Fruit fly (Drosophila melanogaster) whole organism, wandering third instar larva: ENCODE measurements around the gene CG13894.

ENCODE experiments used
- Abd-B ChIP-seq: fragments of >200 bp; optimal IDR thresholded peaks from 2 replicates; lab custom pipeline; 2017; ENCODE audit warnings: missing biosample characterization, missing genetic modification characterization
- CG32264 ChIP-seq: fragments of 200-800 bp; sonication (Bioruptor generic); optimal IDR thresholded peaks from 2 replicates; lab custom pipeline; 2016; ENCODE audit warnings: missing biosample characterization, missing genetic modification characterization
- CG9705 ChIP-seq: fragments of 200-800 bp; sonication (Bioruptor generic); optimal IDR thresholded peaks from 2 replicates; lab custom pipeline; 2018; ENCODE audit warnings: missing biosample characterization, mild to moderate bottlenecking, missing genetic modification characterization
- CrebA ChIP-seq: fragments of 200-800 bp; sonication (Bioruptor generic); optimal IDR thresholded peaks from 2 replicates; lab custom pipeline; 2016; ENCODE audit warnings: missing biosample characterization, mild to moderate bottlenecking, missing genetic modification characterization, borderline replicate concordance
- Dfd ChIP-seq: fragments of >200 bp; optimal IDR thresholded peaks from 2 replicates; lab custom pipeline; 2017; ENCODE audit warnings: missing biosample characterization, missing genetic modification characterization
- HLH106 ChIP-seq: fragments of 200-800 bp; optimal IDR thresholded peaks from 3 replicates; lab custom pipeline; 2019; ENCODE audit warnings: missing biosample characterization, mild to moderate bottlenecking, missing genetic modification characterization, moderate library complexity
- Hnf4 ChIP-seq: fragments of 200-800 bp; sonication (Bioruptor generic); optimal IDR thresholded peaks from 2 replicates; lab custom pipeline; 2016; ENCODE audit warnings: missing biosample characterization, mild to moderate bottlenecking, missing genetic modification characterization
- Jra ChIP-seq: sonication (Bioruptor generic); optimal IDR thresholded peaks from 2 replicates; lab custom pipeline; 2016; ENCODE audit warnings: missing biosample characterization, missing genetic modification characterization
- OdsH ChIP-seq: fragments of 200-800 bp; sonication (Bioruptor generic); optimal IDR thresholded peaks from 2 replicates; lab custom pipeline; 2016; ENCODE audit warnings: missing biosample characterization, mild to moderate bottlenecking, missing genetic modification characterization
- Sp1 ChIP-seq: fragments of 200-800 bp; sonication (Bioruptor generic); optimal IDR thresholded peaks from 3 replicates; lab custom pipeline; 2019; ENCODE audit warnings: missing biosample characterization, mild to moderate bottlenecking, missing genetic modification characterization, moderate library complexity
- Vsx2 ChIP-seq: fragments of 200-300, 225-300 bp; sonication (Bioruptor generic); optimal IDR thresholded peaks from 2 replicates; lab custom pipeline; 2018; ENCODE audit warnings: missing biosample characterization, missing genetic modification characterization; ENCODE audit not compliant: partially characterized antibody
- br ChIP-seq: fragments of 200-800 bp; sonication (Bioruptor generic); optimal IDR thresholded peaks from 2 replicates; lab custom pipeline; 2016; ENCODE audit warnings: missing biosample characterization, missing genetic modification characterization
- dl ChIP-seq, 2 experiments: fragments of 175-275, 200-275 bp in 1 of 2; fragments of 200-275 bp in 1 of 2; sonication (Bioruptor generic); optimal IDR thresholded peaks; lab custom pipeline; 2018; ENCODE audit warnings: mild to moderate bottlenecking in 2 of 2, missing biosample characterization in 2 of 2, missing genetic modification characterization in 2 of 2, moderate library complexity in 2 of 2; ENCODE audit not compliant: partially characterized antibody in 2 of 2, insufficient read depth in 1 of 2
- dmrt93B ChIP-seq: fragments of 200-800 bp; sonication (Bioruptor generic); optimal IDR thresholded peaks from 2 replicates; lab custom pipeline; 2018; ENCODE audit warnings: missing biosample characterization, mild to moderate bottlenecking, missing genetic modification characterization
- ey ChIP-seq: fragments of 200-800 bp; sonication (Bioruptor generic); optimal IDR thresholded peaks from 2 replicates; lab custom pipeline; 2016; ENCODE audit warnings: missing biosample characterization, missing genetic modification characterization
- foxo ChIP-seq, 2 experiments: fragments of 200-800 bp; sonication (Bioruptor generic); optimal IDR thresholded peaks; 2 replicates in 1 of 2; 3 replicates in 1 of 2; lab custom pipeline; 2016 to 2017; ENCODE audit warnings: missing biosample characterization in 2 of 2, missing genetic modification characterization in 2 of 2
- fru ChIP-seq: fragments of 200-800 bp; sonication (Bioruptor generic); optimal IDR thresholded peaks from 3 replicates; lab custom pipeline; 2016; ENCODE audit warnings: missing biosample characterization, mild to moderate bottlenecking, missing genetic modification characterization
- h ChIP-seq: fragments of 200-800 bp; sonication (Bioruptor generic); optimal IDR thresholded peaks from 3 replicates; lab custom pipeline; 2016; ENCODE audit warnings: missing biosample characterization, mild to moderate bottlenecking, missing genetic modification characterization
- jim ChIP-seq: fragments of 175-275, 200-325 bp; sonication (Bioruptor generic); optimal IDR thresholded peaks from 2 replicates; lab custom pipeline; 2016; ENCODE audit warnings: missing biosample characterization, mild to moderate bottlenecking, missing genetic modification characterization
- lola ChIP-seq: fragments of >200 bp; optimal IDR thresholded peaks from 2 replicates; lab custom pipeline; 2017; ENCODE audit warnings: missing biosample characterization, missing genetic modification characterization
- psq ChIP-seq: fragments of 200-800 bp; sonication (Bioruptor generic); optimal IDR thresholded peaks from 3 replicates; lab custom pipeline; 2017; ENCODE audit warnings: missing biosample characterization, mild to moderate bottlenecking, missing genetic modification characterization, moderate library complexity
- rgr ChIP-seq: fragments of 200-800 bp; sonication (Bioruptor generic); optimal IDR thresholded peaks from 3 replicates; lab custom pipeline; 2016; ENCODE audit warnings: missing biosample characterization, mild to moderate bottlenecking, missing genetic modification characterization
- sage ChIP-seq: fragments of 200-800 bp; sonication (Bioruptor generic); optimal IDR thresholded peaks from 2 replicates; lab custom pipeline; 2016; ENCODE audit warnings: missing biosample characterization, mild to moderate bottlenecking, missing genetic modification characterization
- sv ChIP-seq: fragments of 200-800 bp; sonication (Bioruptor generic); optimal IDR thresholded peaks from 3 replicates; lab custom pipeline; 2016; ENCODE audit warnings: missing biosample characterization, missing genetic modification characterization
- tai ChIP-seq: sonication (Bioruptor generic); optimal IDR thresholded peaks from 2 replicates; lab custom pipeline; 2016; ENCODE audit warnings: missing biosample characterization, missing genetic modification characterization
- woc ChIP-seq: sonication (Bioruptor generic); optimal IDR thresholded peaks from 2 replicates; lab custom pipeline; 2016; ENCODE audit warnings: missing biosample characterization, mild to moderate bottlenecking, missing genetic modification characterization

CG13894 gene

DNA sequence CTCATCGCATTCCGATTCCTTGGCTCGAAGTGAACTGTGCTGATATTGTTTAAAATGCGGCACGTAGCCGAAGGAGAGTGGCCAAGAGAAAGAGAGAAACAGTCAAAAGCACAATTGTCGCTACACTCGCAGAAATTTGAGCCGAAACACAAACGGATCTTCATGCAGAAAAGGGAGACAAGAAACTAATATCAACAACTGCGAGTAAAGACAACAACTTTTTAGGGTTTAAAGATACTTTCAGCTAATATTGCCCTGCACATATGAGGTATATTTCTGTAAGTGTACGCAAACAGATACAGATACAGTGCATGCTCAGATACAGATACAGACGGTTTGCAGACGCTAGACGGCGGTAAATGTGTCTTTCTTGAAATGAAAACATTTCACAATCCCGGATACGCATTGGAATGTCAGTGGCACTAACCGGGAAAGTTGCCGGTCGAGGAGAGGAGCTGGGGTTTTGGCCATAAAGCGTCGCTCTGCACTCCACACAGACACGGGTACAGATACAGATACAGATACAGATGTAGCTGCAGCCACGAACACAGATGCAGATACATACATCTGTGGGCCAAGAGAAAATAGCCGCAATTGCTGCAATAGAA, 54.7 kb downstream of the CG13894 start:
- TF ChIP-seq jim (GFP tag; lab: Kevin White, UChicago) (no peak), h (peak; percentile 90), Vsx2 (no peak), CG32264 (GFP tag; lab: Kevin White, UChicago) (peak; percentile 62), psq (GFP tag; lab: Kevin White, UChicago) (peak; percentile 87), Hnf4 (GFP tag; lab: Kevin White, UChicago) (peak; percentile 89), OdsH (peak; percentile 82), sage (GFP tag; lab: Kevin White, UChicago) (peak; percentile 49), Dfd (GFP tag; lab: Kevin White, UChicago) (no peak), woc (GFP tag; lab: Kevin White, UChicago) (peak; percentile 75), lola (no peak), dl (GFP tag; optimal IDR thresholded peaks at IDR 0.05; lab: Kevin White, UChicago; ENCODE audit: insufficient read depth in 1 of 2, partially characterized antibody in 2 of 2) (no peak), sv (peak; percentile 67), CG9705 (GFP tag; lab: Kevin White, UChicago) (no peak), rgr (GFP tag; lab: Kevin White, UChicago) (peak; percentile 87), CrebA (GFP tag; lab: Kevin White, UChicago) (no peak), dmrt93B (GFP tag; lab: Kevin White, UChicago) (peak; percentile 70), Sp1 (GFP tag; lab: Kevin White, UChicago) (peak; percentile 68), foxo (GFP tag; optimal IDR thresholded peaks at IDR 0.05; lab: Kevin White, UChicago) (peak in 1 of 2 experiments; percentile 88), Jra (GFP tag; lab: Kevin White, UChicago) (peak; percentile 64), Abd-B (GFP tag; lab: Kevin White, UChicago) (no peak), fru (GFP tag; lab: Kevin White, UChicago) (peak; percentile 88), br (GFP tag; lab: Kevin White, UChicago) (peak; percentile 85), HLH106 (peak; percentile 70), tai (no peak), ey (GFP tag; lab: Kevin White, UChicago) (peak; percentile 85)
